Fruit fly (Drosophila melanogaster) whole organism, pupa: Measurements from ENCODE around the gene CG13760.

Experiments used
- CG10348 ChIP-seq: fragments of 200-800 bp; sonication (Bioruptor generic); IDR thresholded peaks from 2 replicates; pipeline ENCODE4 v1.3.6; 2022; ENCODE audit warnings: missing biosample characterization, missing genetic modification characterization
- CG15710 ChIP-seq: fragments of 200-800 bp; sonication (Bioruptor generic); optimal IDR thresholded peaks from 2 replicates; lab custom pipeline; 2018; ENCODE audit warnings: missing biosample characterization, mild to moderate bottlenecking, missing genetic modification characterization, moderate library complexity
- CG17806 ChIP-seq: fragments of 200-800 bp; sonication (Bioruptor generic); optimal IDR thresholded peaks from 2 replicates; lab custom pipeline; 2018; ENCODE audit warnings: missing biosample characterization, mild to moderate bottlenecking, missing genetic modification characterization, moderate library complexity
- CG32121 ChIP-seq: fragments of 200-800 bp; sonication (Bioruptor generic); IDR thresholded peaks from 2 replicates; pipeline ENCODE4 v1.3.6; 2022; ENCODE audit warnings: missing biosample characterization, missing genetic modification characterization
- CG34367 ChIP-seq: fragments of 200-800 bp; sonication (Bioruptor generic); optimal IDR thresholded peaks from 2 replicates; lab custom pipeline; 2018; ENCODE audit warnings: missing biosample characterization, mild to moderate bottlenecking, missing genetic modification characterization
- EcR ChIP-seq: fragments of 200-800 bp; sonication (Bioruptor generic); optimal IDR thresholded peaks from 3 replicates; lab custom pipeline; 2019; ENCODE audit warnings: missing biosample characterization, missing genetic modification characterization, mild to moderate bottlenecking, moderate library complexity, missing genetic modification reagents
- fd96Ca ChIP-seq: fragments of 200-800 bp; sonication (Bioruptor generic); IDR thresholded peaks from 3 replicates; pipeline ENCODE4 v1.3.6; 2022; ENCODE audit warnings: missing biosample characterization, missing genetic modification characterization

- no peak for TF ChIP-seq EcR (GFP tag; lab: Kevin White, UChicago)
- TF ChIP-seq CG17806 (tag; lab: Kevin White, UChicago), result no peak
- TF ChIP-seq CG15710 (tag; lab: Kevin White, UChicago), result no peak
- no peak for TF ChIP-seq CG34367 (tag; lab: Kevin White, UChicago)
- TF ChIP-seq fd96Ca (GFP tag; lab: Robert Waterston, UW), result no peak
- no peak for TF ChIP-seq CG10348 (GFP tag; lab: Robert Waterston, UW)
- TF ChIP-seq CG32121 (GFP tag; lab: Robert Waterston, UW), result no peak
Measured at dm6 chrX:2625009-2625408, 39.5 kb upstream of the CG13760 start.
